Fruit fly (Drosophila melanogaster) whole organism, adult: Measurements from ENCODE around the gene Cyp4g15.

Experiments used
- Clk ChIP-seq: fragments of 200-800 bp; sonication (Bioruptor generic); optimal IDR thresholded peaks from 2 replicates; lab custom pipeline; 2017; ENCODE audit warnings: missing biosample characterization, missing genetic modification characterization
- pad ChIP-seq: fragments of 200-800 bp; sonication (Bioruptor generic); optimal IDR thresholded peaks from 3 replicates; lab custom pipeline; 2017; ENCODE audit warnings: missing biosample characterization, missing genetic modification characterization, mild to moderate bottlenecking, moderate library complexity, missing genetic modification reagents
- toe ChIP-seq: fragments of 200-800 bp; sonication (Bioruptor generic); optimal IDR thresholded peaks from 2 replicates; lab custom pipeline; 2016; ENCODE audit warnings: missing biosample characterization, missing genetic modification characterization

DNA sequence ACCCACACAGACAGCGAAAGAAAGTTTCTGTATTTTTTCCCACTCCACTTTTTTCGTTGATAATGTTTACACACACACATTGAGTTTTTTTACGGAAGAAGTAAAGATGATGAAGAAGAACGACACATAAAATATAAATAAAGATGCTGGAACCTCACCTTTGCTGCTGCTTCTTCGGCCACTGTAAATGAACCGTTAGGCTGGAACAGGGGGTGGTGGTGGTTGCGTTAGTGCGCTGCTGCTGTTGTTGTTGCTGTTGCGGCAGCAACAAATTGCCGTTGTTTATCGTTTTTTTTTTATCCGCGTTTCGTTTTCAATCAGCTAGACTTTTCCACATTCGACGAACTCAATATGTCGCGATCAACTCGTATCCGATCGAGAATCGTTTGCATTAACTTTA lies 23.2 kb upstream of the Cyp4g15 start:
- TF ChIP-seq pad (GFP tag; lab: Kevin White, UChicago): no peak
- TF ChIP-seq Clk (GFP tag; lab: Kevin White, UChicago): no peak
- no peak for TF ChIP-seq toe (GFP tag; lab: Kevin White, UChicago)
